Worm (Caenorhabditis elegans) whole organism, mixed stage, embryonic: ENCODE data around the gene gpa-6.

Experiments
- blmp-1 ChIP-seq: fragments of 150-350 bp; optimal IDR thresholded peaks from 2 replicates; lab custom pipeline; 2014; ENCODE audit warnings: missing biosample characterization, missing genetic modification characterization
- ces-1 ChIP-seq: fragments of 150-350 bp; optimal IDR thresholded peaks from 2 replicates; lab custom pipeline; 2014; ENCODE audit warnings: missing biosample characterization, missing genetic modification reagents, missing genetic modification characterization
- cnd-1 ChIP-seq: fragments of 200-800 bp; sonication (Bioruptor generic); optimal IDR thresholded peaks from 2 replicates; lab custom pipeline; 2018; ENCODE audit warnings: mild to moderate bottlenecking, missing genetic modification characterization, missing compliant biosample characterization
- elt-1 ChIP-seq: sonication (generic microtip); optimal IDR thresholded peaks from 2 replicates; lab custom pipeline; 2017; ENCODE audit warnings: missing genetic modification characterization, mild to moderate bottlenecking, missing compliant biosample characterization, antibody characterized with exemption, moderate library complexity, borderline replicate concordance; ENCODE audit not compliant: insufficient read depth
- elt-3 ChIP-seq: fragments of 150-350 bp; optimal IDR thresholded peaks from 2 replicates; lab custom pipeline; 2014; ENCODE audit warnings: missing biosample characterization, missing genetic modification characterization
- hlh-1 ChIP-seq: fragments of 150-350 bp; optimal IDR thresholded peaks from 2 replicates; lab custom pipeline; 2014; ENCODE audit warnings: missing biosample characterization, missing genetic modification reagents, missing genetic modification characterization
- nhr-12 ChIP-seq: fragments of 150-350 bp; optimal IDR thresholded peaks from 2 replicates; lab custom pipeline; 2014; ENCODE audit warnings: missing biosample characterization, missing genetic modification characterization
- tbx-8 ChIP-seq: fragments of 200-800 bp; sonication (Bioruptor generic); optimal IDR thresholded peaks from 2 replicates; lab custom pipeline; 2018; ENCODE audit warnings: mild to moderate bottlenecking, missing genetic modification characterization, moderate library complexity, missing compliant biosample characterization
- zip-8 ChIP-seq: fragments of 150-350 bp; optimal IDR thresholded peaks from 2 replicates; lab custom pipeline; 2014; ENCODE audit warnings: missing biosample characterization, missing genetic modification characterization
- ztf-11 ChIP-seq: fragments of 150-350 bp; optimal IDR thresholded peaks from 2 replicates; lab custom pipeline; 2014; ENCODE audit warnings: missing biosample characterization, missing genetic modification characterization

DNA sequence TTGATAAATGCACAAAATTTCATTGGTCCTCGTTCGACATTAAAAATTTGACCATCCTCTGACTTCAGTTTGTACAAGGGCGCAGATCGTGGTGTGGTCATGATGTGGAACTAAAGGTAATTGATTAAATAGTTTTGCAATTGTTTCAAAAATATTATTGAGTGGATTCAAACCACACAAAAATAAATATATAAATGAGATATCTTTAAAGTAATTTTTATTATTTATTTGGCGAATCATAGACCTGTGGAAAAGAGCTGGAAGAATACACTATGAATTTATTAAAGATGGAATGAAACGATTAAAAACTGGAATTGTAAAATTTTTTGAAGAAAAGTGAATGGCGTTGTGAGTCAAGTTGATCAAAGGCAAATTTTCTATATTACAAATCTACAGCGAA lies 32.4 kb downstream of the gpa-6 start, which contains the start of gene skr-20:
- no peak for TF ChIP-seq blmp-1 (tag; lab: Kevin White, UChicago)
- no peak for TF ChIP-seq elt-3 (tag; lab: Kevin White, UChicago)
- no peak for TF ChIP-seq nhr-12 (tag; lab: Kevin White, UChicago)
- no peak for TF ChIP-seq cnd-1 (tag; lab: Kevin White, UChicago)
- no peak for TF ChIP-seq elt-1 (tag; lab: Kevin White, UChicago)
- TF ChIP-seq zip-8 (tag; lab: Kevin White, UChicago) = no peak
- no peak for TF ChIP-seq ztf-11 (tag; lab: Kevin White, UChicago)
- no peak for TF ChIP-seq hlh-1 (tag; lab: Kevin White, UChicago)
- TF ChIP-seq tbx-8 (GFP tag; lab: Kevin White, UChicago) = no peak
- no peak for TF ChIP-seq ces-1
